Fruit fly (Drosophila melanogaster) whole organism: ENCODE data around the gene Atg18a.
"Not testable (repeated sequence)": the region's sequence is repeated elsewhere in the genome, so short reads cannot be mapped to it uniquely, and the experiment has no call there.

Source experiments
- CG8478 ChIP-seq: fragments of >200 bp; optimal IDR thresholded peaks from 2 replicates; lab custom pipeline; 2018; ENCODE audit warnings: inconsistent platforms
- Dll ChIP-seq: fragments of >200 bp; optimal IDR thresholded peaks from 2 replicates; lab custom pipeline; 2017
- EcR ChIP-seq, 2 experiments: fragments of >200 bp; optimal IDR thresholded peaks; 2 replicates each; lab custom pipeline; 2017; ENCODE audit warnings: missing biosample characterization in 2 of 2, missing genetic modification characterization in 2 of 2, missing genetic modification reagents in 2 of 2
- pan ChIP-seq: fragments of >200 bp; optimal IDR thresholded peaks from 2 replicates; lab custom pipeline; 2017
- psq ChIP-seq: fragments of >200 bp; optimal IDR thresholded peaks from 2 replicates; lab custom pipeline; 2017
- usp ChIP-seq: fragments of >200 bp; optimal IDR thresholded peaks from 2 replicates; lab custom pipeline; 2017; ENCODE audit warnings: missing biosample characterization, missing genetic modification characterization, mixed read lengths

The Atg18a gene

DNA sequence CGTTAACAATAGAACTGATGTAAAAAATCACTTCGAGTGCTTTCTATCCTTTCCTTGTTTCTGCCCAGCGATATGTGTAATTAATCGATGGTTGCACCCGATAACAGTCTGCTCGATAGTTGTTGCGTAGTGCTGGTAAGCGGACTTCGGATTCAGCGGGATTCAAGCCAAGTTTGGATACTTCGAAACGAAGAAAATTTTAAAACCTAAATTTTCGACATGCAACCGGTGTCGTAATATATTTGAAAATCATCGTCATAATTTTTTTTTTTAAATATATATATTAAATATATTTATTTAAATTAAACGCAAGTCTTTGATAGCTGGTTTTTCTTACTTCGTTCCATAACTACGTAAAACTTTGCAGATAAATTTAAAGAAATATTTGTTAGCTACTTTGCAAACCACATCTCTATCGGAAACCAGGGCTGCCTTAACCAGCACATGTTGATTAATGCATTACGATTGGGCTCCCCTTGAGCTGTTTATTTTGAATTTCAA is 11.2 kb downstream of the Atg18a start, which contains the start of the genes UbcE2M and Dhps:
Gene UbcE2M (minus strand): TSS at position 209 of the 501 bp plus-strand sequence.
Gene Dhps (plus strand): TSS at position 429 of the 501 bp plus-strand sequence.
- TF ChIP-seq EcR (GFP tag; optimal IDR thresholded peaks at IDR 0.05; lab: Kevin White, UChicago) (no peak), psq (lab: Kevin White, UChicago) (no peak), Dll (lab: Kevin White, UChicago) (no peak)

DNA sequence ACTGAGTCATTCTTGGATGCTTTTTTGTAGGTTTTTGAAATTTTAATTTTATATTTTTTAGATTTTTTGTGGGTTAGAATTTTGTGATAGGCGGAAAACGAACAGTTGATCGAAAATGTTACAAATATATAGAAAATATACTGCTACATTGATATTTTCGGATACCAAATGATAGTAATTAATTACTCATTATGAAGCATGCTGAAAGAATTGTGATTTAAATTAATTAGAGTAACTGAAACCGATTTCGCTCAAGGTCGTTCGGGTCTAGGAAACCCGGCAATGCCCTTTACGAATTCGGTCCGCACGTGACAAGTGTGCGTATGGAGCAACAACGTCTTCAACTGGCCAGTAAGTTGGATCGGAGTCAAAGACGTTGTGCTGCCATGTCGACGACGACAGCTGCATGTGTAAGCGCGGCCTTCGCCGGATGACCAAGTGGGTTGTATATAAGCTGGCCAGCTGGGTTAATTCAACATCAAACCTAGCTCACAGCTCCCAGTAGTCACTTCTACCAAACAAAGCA is 15.7 kb downstream of the Atg18a start, which contains the start of the genes CG7366 and CG13679:
Gene CG7366 (minus strand): TSS at position 101 of the 526 bp plus-strand sequence.
Gene CG13679 (plus strand): TSS at position 476 of the 526 bp plus-strand sequence.
- TF ChIP-seq usp (GFP tag; lab: Kevin White, UChicago) = no peak
- no peak for TF ChIP-seq CG8478
- TF ChIP-seq Dll (lab: Kevin White, UChicago) = no peak
- TF ChIP-seq pan = no peak
- TF ChIP-seq psq (lab: Kevin White, UChicago) = no peak
- TF ChIP-seq EcR (GFP tag; optimal IDR thresholded peaks at IDR 0.05; lab: Kevin White, UChicago) = no peak

DNA sequence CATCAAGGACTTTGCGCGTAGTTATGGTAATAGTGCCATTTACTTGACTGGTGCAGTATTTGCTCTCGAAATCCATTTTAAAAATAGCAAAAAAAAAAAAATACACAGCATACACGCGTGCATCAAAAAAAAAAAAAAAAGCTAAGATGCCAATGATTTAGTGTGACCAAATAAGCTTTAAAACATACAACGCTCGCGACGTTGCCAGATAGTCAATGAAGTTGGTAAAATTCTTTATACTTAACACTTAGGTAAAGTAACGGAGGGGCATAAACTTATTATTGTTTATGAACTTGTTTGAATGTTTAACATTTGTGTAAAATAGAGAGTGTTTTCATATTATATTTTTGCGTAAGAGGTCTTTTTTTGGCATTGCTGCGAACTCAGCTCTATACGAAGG is 23.9 kb downstream of the Atg18a start, which contains the start of gene tut:
Gene tut (minus strand): TSS at position 148 of the 400 bp plus-strand sequence.
- no peak for TF ChIP-seq pan
- no peak for TF ChIP-seq EcR (GFP tag; optimal IDR thresholded peaks at IDR 0.05; lab: Kevin White, UChicago)
- TF ChIP-seq usp (GFP tag; lab: Kevin White, UChicago) = no peak

DNA sequence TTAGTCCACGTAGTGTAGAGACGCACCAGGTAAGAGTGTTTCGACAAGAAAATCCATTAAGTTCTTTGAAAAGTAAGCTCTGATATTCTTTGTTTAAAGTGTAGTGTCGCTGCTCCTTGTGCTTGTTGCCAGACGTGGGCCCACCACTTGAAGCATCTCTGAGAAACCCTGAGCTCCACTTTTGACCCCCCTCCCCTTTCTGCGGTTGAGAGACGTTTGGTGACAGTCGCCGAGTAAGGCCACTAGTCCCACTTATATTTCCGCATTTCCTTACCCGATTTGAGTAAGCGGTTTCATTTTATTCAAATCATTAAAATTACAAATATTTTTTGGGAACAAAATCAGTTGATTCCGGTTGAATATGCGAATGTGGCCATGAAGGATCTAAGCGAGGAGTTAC is 24.9 kb downstream of the Atg18a start, which contains the start of gene CG8006:
Gene CG8006 (plus strand): TSS at position 301 of the 400 bp plus-strand sequence.
- TF ChIP-seq Dll (lab: Kevin White, UChicago) = no peak
- TF ChIP-seq pan = no peak
- no peak for TF ChIP-seq EcR (GFP tag; optimal IDR thresholded peaks at IDR 0.05; lab: Kevin White, UChicago)
- no peak for TF ChIP-seq psq (lab: Kevin White, UChicago)

DNA sequence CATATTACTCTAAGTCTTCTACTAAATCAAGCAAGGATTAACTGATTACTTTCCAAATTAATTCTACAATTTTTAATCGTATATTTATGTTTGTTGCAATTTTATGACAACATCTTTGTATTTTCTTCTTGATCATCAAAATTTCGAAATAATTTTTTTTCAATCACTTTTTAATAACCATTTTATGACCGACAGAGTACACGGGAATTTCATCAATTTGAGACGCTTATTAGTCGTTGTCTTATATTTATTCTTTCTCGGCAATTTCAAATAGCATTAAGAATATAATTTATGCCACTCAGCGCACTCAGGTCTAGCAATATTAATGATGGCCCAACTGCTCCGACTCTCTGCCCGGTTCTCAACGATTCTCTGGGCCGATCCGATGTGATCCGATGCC is 28.3 kb downstream of the Atg18a start, which contains the start of gene CG8012:
Gene CG8012 (plus strand): TSS at position 301 of the 400 bp plus-strand sequence.
- no peak for TF ChIP-seq usp (GFP tag; lab: Kevin White, UChicago)
- no peak for TF ChIP-seq psq (lab: Kevin White, UChicago)
- TF ChIP-seq EcR (GFP tag; optimal IDR thresholded peaks at IDR 0.05; lab: Kevin White, UChicago) = no peak
- TF ChIP-seq Dll (lab: Kevin White, UChicago) = no peak
- TF ChIP-seq CG8478 = no peak
- TF ChIP-seq pan = no peak

DNA sequence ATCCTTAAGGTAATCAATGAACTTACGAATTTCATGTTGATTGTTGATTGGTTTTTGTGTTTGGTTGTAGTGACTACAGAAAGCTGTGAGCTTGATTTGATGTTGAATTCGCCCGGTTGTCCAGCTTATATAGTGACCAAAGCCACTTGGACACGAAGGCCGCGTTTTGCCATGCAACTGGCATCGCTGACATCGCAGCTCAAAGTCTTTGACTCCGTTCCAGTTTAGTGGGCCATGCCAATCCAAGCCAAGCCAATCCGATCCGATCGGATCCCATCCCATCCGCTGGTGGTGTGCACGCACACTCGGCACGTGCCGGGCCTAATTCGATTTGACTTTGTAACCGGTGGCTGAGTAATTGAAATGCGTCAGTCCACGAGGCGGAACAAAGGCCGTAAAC is 32.2 kb downstream of the Atg18a start, which contains the start of gene CG13674:
Gene CG13674 (minus strand): TSS at position 101 of the 400 bp plus-strand sequence.
- TF ChIP-seq CG8478 (no peak), pan (no peak)

DNA sequence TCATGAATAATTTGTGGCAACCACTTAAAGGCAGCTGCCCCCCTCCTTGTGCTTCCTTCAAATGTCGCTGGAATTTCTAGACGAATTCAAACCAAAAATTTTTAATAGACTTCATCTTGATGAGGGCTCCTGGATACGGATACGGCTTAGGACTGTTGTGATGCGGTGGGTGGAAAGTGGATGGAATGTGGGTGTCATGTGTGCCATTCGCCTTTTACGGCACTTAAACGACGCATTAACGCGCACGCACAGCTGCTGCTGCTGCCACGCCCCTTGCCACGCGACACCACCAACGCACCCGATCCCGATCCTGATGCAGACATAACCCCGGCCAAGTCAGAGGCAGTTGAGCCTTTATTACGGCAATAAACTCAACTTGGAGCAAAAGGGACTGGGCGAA is 33.0 kb downstream of the Atg18a start:
- TF ChIP-seq CG8478 (no peak), pan (no peak), EcR (GFP tag; optimal IDR thresholded peaks at IDR 0.05; lab: Kevin White, UChicago) (no peak), Dll (lab: Kevin White, UChicago) (no peak), psq (lab: Kevin White, UChicago) (no peak), usp (GFP tag; lab: Kevin White, UChicago) (no peak)

DNA sequence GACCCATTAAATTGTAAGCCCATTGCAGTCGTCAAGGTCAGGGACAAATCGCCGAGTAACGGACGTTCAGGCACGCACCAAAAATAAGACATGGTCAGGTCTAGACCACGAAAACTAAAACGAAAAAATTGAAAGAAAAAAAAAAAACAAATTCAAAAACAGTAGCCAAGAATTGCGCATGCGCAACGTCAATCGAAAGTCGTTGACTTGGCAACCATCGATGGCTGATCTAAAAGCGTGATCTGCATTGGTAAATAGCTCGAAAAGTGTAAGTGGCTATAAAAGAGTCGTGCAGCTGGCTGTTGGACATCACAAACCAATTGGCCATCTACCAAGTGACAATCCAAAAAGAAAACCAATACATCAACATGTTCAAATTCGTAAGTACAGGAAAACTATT is 35.2 kb downstream of the Atg18a start, which contains the start of gene CG13678:
Gene CG13678 (plus strand): TSS at position 307 of the 400 bp plus-strand sequence.
- no peak for TF ChIP-seq psq (lab: Kevin White, UChicago)
- TF ChIP-seq EcR (GFP tag; optimal IDR thresholded peaks at IDR 0.05; lab: Kevin White, UChicago) = no peak
- TF ChIP-seq usp (GFP tag; lab: Kevin White, UChicago) = no peak
- no peak for TF ChIP-seq Dll (lab: Kevin White, UChicago)
- no peak for TF ChIP-seq pan
- no peak for TF ChIP-seq CG8478

DNA sequence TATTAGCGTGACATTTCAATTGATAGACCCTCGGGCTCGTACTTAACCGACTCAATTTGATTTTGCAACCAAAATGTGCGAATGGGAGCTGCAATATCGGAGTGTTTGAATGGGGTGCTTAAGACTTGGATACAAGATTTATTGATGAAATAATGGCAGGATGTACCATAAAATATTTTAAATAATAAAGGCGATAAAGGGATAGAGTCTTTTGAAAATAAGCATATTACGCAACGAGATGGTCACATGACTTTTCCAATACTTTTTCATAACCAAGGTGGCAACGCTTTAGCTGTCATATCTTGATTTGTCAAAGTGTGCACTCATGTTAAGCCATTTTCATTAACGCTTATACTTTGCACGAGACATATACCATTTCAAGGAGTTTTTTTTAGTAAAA is 42.3 kb downstream of the Atg18a start, which contains the start of gene eIF4E3:
Gene eIF4E3 (plus strand): TSS at position 301 of the 400 bp plus-strand sequence.
- TF ChIP-seq Dll (lab: Kevin White, UChicago) = no peak
- TF ChIP-seq psq (lab: Kevin White, UChicago) = no peak
- no peak for TF ChIP-seq CG8478
- TF ChIP-seq pan = no peak
- no peak for TF ChIP-seq EcR (GFP tag; optimal IDR thresholded peaks at IDR 0.05; lab: Kevin White, UChicago)
- TF ChIP-seq usp (GFP tag; lab: Kevin White, UChicago) = no peak

DNA sequence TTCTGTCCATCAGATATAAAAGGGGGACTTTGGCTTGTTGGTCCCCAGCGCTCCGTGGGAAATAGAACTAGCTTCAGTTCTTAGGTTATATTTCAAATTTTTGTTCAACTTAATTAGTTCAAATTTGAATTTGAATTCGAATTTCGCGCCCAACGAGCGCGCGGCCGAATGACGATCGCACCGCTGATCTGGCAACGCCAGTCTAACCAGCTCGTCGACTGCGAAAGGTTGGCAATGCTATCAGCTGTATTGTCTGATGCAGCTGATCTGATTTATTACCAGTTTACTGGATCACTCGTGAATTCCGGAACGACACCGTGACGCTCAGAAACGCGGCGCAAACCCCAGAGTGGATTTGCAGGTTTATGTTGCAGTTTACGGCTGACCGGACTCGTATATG is 51.7 kb downstream of the Atg18a start, which contains the start of gene Dscam4:
Gene Dscam4 (plus strand): TSS at position 301 of the 400 bp plus-strand sequence.
- not testable (repeated sequence) for TF ChIP-seq psq (lab: Kevin White, UChicago); EcR (GFP tag; optimal IDR thresholded peaks at IDR 0.05; lab: Kevin White, UChicago); pan

DNA sequence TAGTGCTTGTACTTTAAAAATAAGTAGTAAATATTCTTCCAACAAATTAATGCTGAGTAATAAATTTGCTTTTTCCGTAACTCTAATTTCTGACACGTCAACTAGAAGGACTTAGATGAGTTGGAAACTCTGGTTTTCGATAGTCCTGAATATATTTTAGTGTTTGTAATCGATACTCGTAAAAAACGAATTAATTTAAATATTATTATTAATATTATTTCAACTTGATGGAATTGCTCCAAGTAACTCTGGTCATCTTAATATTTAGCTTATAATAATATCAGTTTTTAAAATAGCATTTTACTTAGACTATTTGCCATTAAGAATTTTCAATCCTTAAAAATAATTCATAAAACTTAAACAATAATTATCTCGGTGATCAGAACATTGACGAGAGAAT is 53.8 kb downstream of the Atg18a start, which contains the start of gene CG7213:
Gene CG7213 (minus strand): TSS at position 101 of the 400 bp plus-strand sequence.
- TF ChIP-seq Dll (lab: Kevin White, UChicago) (no peak), pan (no peak), usp (GFP tag; lab: Kevin White, UChicago) (no peak), CG8478 (no peak), psq (lab: Kevin White, UChicago) (no peak), EcR (GFP tag; optimal IDR thresholded peaks at IDR 0.05; lab: Kevin White, UChicago) (no peak)
